Worm (Caenorhabditis elegans) whole organism, L4 larva: ENCODE data around the gene fbxa-136.

Experiments used
- T20F7.1 ChIP-seq: fragments of 200-800 bp; sonication (Bioruptor generic); optimal IDR thresholded peaks from 2 replicates; lab custom pipeline; 2018; ENCODE audit warnings: mild to moderate bottlenecking, missing genetic modification characterization, missing compliant biosample characterization
- Y105C5A.15 ChIP-seq: fragments of 200-800 bp; sonication (Bioruptor generic); IDR thresholded peaks from 2 replicates; pipeline ENCODE4 v1.3.6; 2022; ENCODE audit warnings: missing genetic modification characterization, missing compliant biosample characterization
- Y48G9A.11 ChIP-seq: fragments of 200-800 bp; sonication (Bioruptor generic); IDR thresholded peaks from 2 replicates; pipeline ENCODE4 v1.3.6; 2022; ENCODE audit warnings: missing genetic modification reagents, missing genetic modification characterization, missing compliant biosample characterization
- aly-2 ChIP-seq: sonication (generic microtip); optimal IDR thresholded peaks from 2 replicates; lab custom pipeline; 2018; ENCODE audit warnings: missing biosample characterization, missing genetic modification characterization
- ama-1 ChIP-seq: fragments of 150-350 bp; optimal IDR thresholded peaks from 2 replicates; lab custom pipeline; 2014; ENCODE audit warnings: inconsistent platforms, mixed read lengths
- arid-1 ChIP-seq: fragments of 200-800 bp; sonication (Bioruptor generic); conservative IDR thresholded peaks from 2 replicates; pipeline ENCODE4 v1.3.6; 2022; ENCODE audit warnings: missing genetic modification reagents, missing genetic modification characterization, missing compliant biosample characterization
- ceh-20 ChIP-seq: fragments of 200-800 bp; sonication (Bioruptor generic); IDR thresholded peaks from 2 replicates; pipeline ENCODE4 v1.3.6; 2022; ENCODE audit warnings: missing genetic modification reagents, missing genetic modification characterization, missing compliant biosample characterization
- ceh-32 ChIP-seq: sonication (generic microtip); optimal IDR thresholded peaks from 2 replicates; lab custom pipeline; 2016; ENCODE audit warnings: mild to moderate bottlenecking, missing genetic modification characterization, missing compliant biosample characterization; ENCODE audit not compliant: poor library complexity
- ces-1 ChIP-seq: fragments of 150-350 bp; sonication (generic microtip); optimal IDR thresholded peaks from 4 replicates; lab custom pipeline; 2014; ENCODE audit warnings: missing biosample characterization, missing genetic modification reagents, missing genetic modification characterization
- ctbp-1 ChIP-seq: fragments of 200-800 bp; sonication (Bioruptor generic); IDR thresholded peaks from 2 replicates; pipeline ENCODE4 v1.3.6; 2022; ENCODE audit warnings: missing genetic modification reagents, missing genetic modification characterization, missing compliant biosample characterization
- daf-16 ChIP-seq, 3 experiments: sonication (generic microtip); optimal IDR thresholded peaks; 2 replicates each; lab custom pipeline; 2016 to 2017; ENCODE audit warnings: missing genetic modification characterization in 3 of 3, missing genetic modification reagents in 3 of 3, mild to moderate bottlenecking in 2 of 3, missing compliant biosample characterization in 2 of 3, missing biosample characterization in 1 of 3, moderate library complexity in 1 of 3
- dmd-6 ChIP-seq: fragments of 200-800 bp; sonication (Bioruptor generic); IDR thresholded peaks from 2 replicates; pipeline ENCODE4 v1.3.6; 2022; ENCODE audit warnings: missing genetic modification reagents, missing genetic modification characterization, missing compliant biosample characterization
- duxl-1 ChIP-seq: sonication (generic microtip); optimal IDR thresholded peaks from 2 replicates; lab custom pipeline; 2016; ENCODE audit warnings: mild to moderate bottlenecking, missing genetic modification characterization, moderate library complexity, missing compliant biosample characterization; ENCODE audit not compliant: poor library complexity
- dve-1 ChIP-seq: sonication (generic microtip); optimal IDR thresholded peaks from 2 replicates; lab custom pipeline; 2017; ENCODE audit warnings: antibody characterized with exemption, mild to moderate bottlenecking, missing genetic modification characterization, missing compliant biosample characterization; ENCODE audit not compliant: insufficient read depth
- egl-27 ChIP-seq: sonication (generic microtip); optimal IDR thresholded peaks from 3 replicates; lab custom pipeline; 2017; ENCODE audit warnings: missing biosample characterization, missing genetic modification reagents, missing genetic modification characterization
- egl-43 ChIP-seq: fragments of 200-800 bp; sonication (Bioruptor generic); IDR thresholded peaks from 2 replicates; pipeline ENCODE4 v1.3.6; 2022; ENCODE audit warnings: missing genetic modification reagents, missing genetic modification characterization, missing compliant biosample characterization
- fkh-10 ChIP-seq: fragments of 150-350 bp; optimal IDR thresholded peaks from 2 replicates; lab custom pipeline; 2014; ENCODE audit warnings: missing biosample characterization, missing genetic modification reagents, missing genetic modification characterization
- fos-1 ChIP-seq: fragments of 150-350 bp; optimal IDR thresholded peaks from 2 replicates; lab custom pipeline; 2014; ENCODE audit warnings: missing biosample characterization, missing genetic modification characterization
- hif-1 ChIP-seq, 2 experiments: sonication (generic microtip); optimal IDR thresholded peaks; 2 replicates each; lab custom pipeline; 2016 to 2017; ENCODE audit warnings: missing compliant biosample characterization in 2 of 2, missing genetic modification characterization in 2 of 2, missing genetic modification reagents in 2 of 2, missing genotype in 2 of 2, mild to moderate bottlenecking in 1 of 2
- jun-1 ChIP-seq: fragments of 150-350 bp; optimal IDR thresholded peaks from 2 replicates; lab custom pipeline; 2014; ENCODE audit warnings: missing biosample characterization, missing genetic modification reagents, missing genetic modification characterization
- lin-13 ChIP-seq: fragments of 150-350 bp; optimal IDR thresholded peaks from 2 replicates; lab custom pipeline; 2014; ENCODE audit warnings: missing biosample characterization, missing genetic modification reagents, missing genetic modification characterization
- lin-38 ChIP-seq: fragments of 200-800 bp; sonication (Bioruptor generic); IDR thresholded peaks from 2 replicates; pipeline ENCODE4 v1.3.6; 2022; ENCODE audit warnings: missing genetic modification reagents, missing genetic modification characterization, missing compliant biosample characterization
- lin-39 ChIP-seq: fragments of 150-350 bp; optimal IDR thresholded peaks from 2 replicates; lab custom pipeline; 2014; ENCODE audit warnings: missing biosample characterization, missing genetic modification reagents, missing genetic modification characterization
- lir-3 ChIP-seq: sonication (generic microtip); optimal IDR thresholded peaks from 2 replicates; lab custom pipeline; 2016; ENCODE audit warnings: mild to moderate bottlenecking, missing genetic modification characterization, missing compliant biosample characterization
- lsy-2 ChIP-seq, 2 experiments: fragments of 150-350 bp in 1 of 2; sonication (generic microtip) in 1 of 2; optimal IDR thresholded peaks; 2 replicates each; lab custom pipeline; 2014 to 2017; ENCODE audit warnings: missing biosample characterization in 2 of 2, missing genetic modification characterization in 2 of 2
- madf-5 ChIP-seq, 2 experiments: fragments of 200-800 bp; sonication (Bioruptor generic); IDR thresholded peaks; 2 replicates each; pipeline ENCODE4 v1.3.6; 2022; ENCODE audit warnings: missing compliant biosample characterization in 2 of 2, missing genetic modification characterization in 2 of 2
- mdt-29 ChIP-seq: fragments of 200-800 bp; sonication (Bioruptor generic); IDR thresholded peaks from 2 replicates; pipeline ENCODE4 v1.3.6; 2022; ENCODE audit warnings: missing genetic modification reagents, missing genetic modification characterization, missing compliant biosample characterization
- mep-1 ChIP-seq: fragments of 150-350 bp; sonication (generic microtip); optimal IDR thresholded peaks from 3 replicates; lab custom pipeline; 2014; ENCODE audit warnings: missing biosample characterization, missing genetic modification characterization
- mxl-3 ChIP-seq: fragments of 200-800 bp; sonication (Bioruptor generic); optimal IDR thresholded peaks from 2 replicates; lab custom pipeline; 2018; ENCODE audit warnings: mild to moderate bottlenecking, missing genetic modification characterization, missing compliant biosample characterization
- nhr-10 ChIP-seq: fragments of 150-350 bp; optimal IDR thresholded peaks from 2 replicates; lab custom pipeline; 2014; ENCODE audit warnings: missing biosample characterization, missing genetic modification characterization
- nhr-102 ChIP-seq: sonication (generic microtip); optimal IDR thresholded peaks from 2 replicates; lab custom pipeline; 2016; ENCODE audit warnings: mild to moderate bottlenecking, missing genetic modification characterization, moderate library complexity, missing compliant biosample characterization
- nhr-11 ChIP-seq: fragments of 150-350 bp; optimal IDR thresholded peaks from 2 replicates; lab custom pipeline; 2014; ENCODE audit warnings: missing biosample characterization, missing genetic modification characterization
- nhr-28 ChIP-seq: fragments of 150-350 bp; optimal IDR thresholded peaks from 2 replicates; lab custom pipeline; 2014; ENCODE audit warnings: missing biosample characterization, missing genetic modification characterization
- nhr-6 ChIP-seq: fragments of 150-350 bp; optimal IDR thresholded peaks from 2 replicates; lab custom pipeline; 2014; ENCODE audit warnings: missing biosample characterization, missing genetic modification characterization
- pha-4 ChIP-seq, 2 experiments: fragments of 150-350 bp in 1 of 2; fragments of 200-800 bp in 1 of 2; sonication (Bioruptor generic) in 1 of 2; IDR thresholded peaks in 1 of 2; optimal IDR thresholded peaks in 1 of 2; 2 replicates each; pipeline versions ENCODE4 v1.3.6 to Lab custom; 2014 to 2022; ENCODE audit warnings: missing genetic modification characterization in 2 of 2, missing genetic modification reagents in 2 of 2, missing biosample characterization in 1 of 2, missing compliant biosample characterization in 1 of 2
- pqm-1 ChIP-seq: sonication (generic microtip); optimal IDR thresholded peaks from 2 replicates; lab custom pipeline; 2017; ENCODE audit warnings: missing biosample characterization, missing genetic modification characterization
- sdz-12 ChIP-seq: fragments of 200-800 bp; sonication (Bioruptor generic); optimal IDR thresholded peaks from 2 replicates; lab custom pipeline; 2018; ENCODE audit warnings: mild to moderate bottlenecking, missing genetic modification characterization, missing compliant biosample characterization
- set-16 ChIP-seq: fragments of 200-800 bp; sonication (Bioruptor generic); IDR thresholded peaks from 2 replicates; pipeline ENCODE4 v1.3.6; 2022; ENCODE audit warnings: missing genetic modification reagents, missing genetic modification characterization, missing compliant biosample characterization
- skn-1 ChIP-seq: fragments of 150-350 bp; optimal IDR thresholded peaks from 2 replicates; lab custom pipeline; 2014; ENCODE audit warnings: missing biosample characterization, missing genetic modification characterization
- spr-1 ChIP-seq: sonication (generic microtip); optimal IDR thresholded peaks from 2 replicates; lab custom pipeline; 2016; ENCODE audit warnings: mild to moderate bottlenecking, missing genetic modification characterization, missing compliant biosample characterization
- tra-1 ChIP-seq: fragments of 200-800 bp; sonication (Bioruptor generic); IDR thresholded peaks from 2 replicates; pipeline ENCODE4 v1.3.6; 2022; ENCODE audit warnings: missing genetic modification reagents, missing genetic modification characterization, missing compliant biosample characterization
- unc-39 ChIP-seq: sonication (generic microtip); optimal IDR thresholded peaks from 2 replicates; lab custom pipeline; 2017; ENCODE audit warnings: missing biosample characterization, missing genetic modification characterization
- unc-62 ChIP-seq, 3 experiments: fragments of 150-350 bp in 1 of 3; sonication (generic microtip); optimal IDR thresholded peaks in 2 of 3; peaks in 1 of 3; 1 replicate in 1 of 3; 2 replicates in 2 of 3; lab custom pipeline; 2014 to 2017; ENCODE audit warnings: missing biosample characterization in 3 of 3, missing genetic modification characterization in 3 of 3, missing genetic modification reagents in 3 of 3, missing genotype in 1 of 3
- vab-7 ChIP-seq: fragments of 200-800 bp; sonication (Bioruptor generic); IDR thresholded peaks from 2 replicates; pipeline ENCODE4 v1.3.6; 2022; ENCODE audit warnings: missing genetic modification reagents, missing genetic modification characterization, missing compliant biosample characterization
- zip-11 ChIP-seq: fragments of 200-800 bp; sonication (Bioruptor generic); IDR thresholded peaks from 2 replicates; pipeline ENCODE4 v1.3.6; 2022; ENCODE audit warnings: missing genetic modification characterization, missing compliant biosample characterization

Gene fbxa-136

DNA sequence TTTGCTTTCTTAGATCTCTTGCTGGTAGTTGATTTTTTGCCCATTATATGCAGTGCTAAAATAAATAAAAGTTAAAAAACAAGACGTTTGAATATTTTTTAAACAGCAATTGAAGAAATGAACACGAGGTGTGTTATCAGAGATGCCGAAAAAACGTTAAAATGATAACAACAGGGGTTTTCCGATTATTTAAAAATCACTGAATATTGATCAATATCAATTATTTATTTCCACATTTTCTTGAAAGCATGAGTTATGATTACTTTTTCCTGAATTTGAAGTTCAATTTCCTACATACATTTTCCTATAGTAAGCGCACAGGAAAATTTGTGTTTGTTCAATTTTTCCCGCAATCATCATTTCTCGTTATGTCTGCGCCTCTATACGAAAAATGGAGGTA is 26.1 kb downstream of the fbxa-136 start:
- no peak for TF ChIP-seq lin-39 (tag; lab: Kevin White, UChicago)
- TF ChIP-seq ces-1 (GFP tag; lab: Kevin White, UChicago), result no peak
- TF ChIP-seq daf-16 (GFP tag; optimal IDR thresholded peaks at IDR 0.05; lab: Kevin White, UChicago), result no peak
- TF ChIP-seq daf-16 (tag; optimal IDR thresholded peaks at IDR 0.05; lab: Kevin White, UChicago), result peak; percentile 80
- no peak for TF ChIP-seq unc-62 (GFP tag; optimal IDR thresholded peaks at IDR 0.05 in 1 of 2; lab: Kevin White, UChicago)
- TF ChIP-seq unc-62 (tag; optimal IDR thresholded peaks at IDR 0.05; lab: Kevin White, UChicago), result no peak
- no peak for TF ChIP-seq zip-11
- no peak for TF ChIP-seq lsy-2 (tag; optimal IDR thresholded peaks at IDR 0.05; lab: Kevin White, UChicago)
- no peak for TF ChIP-seq ceh-20 (GFP tag; lab: Robert Waterston, UW)
- peak; percentile 34 for TF ChIP-seq nhr-28 (tag; lab: Kevin White, UChicago)
- TF ChIP-seq ctbp-1 (GFP tag; lab: Robert Waterston, UW), result no peak
- peak; percentile 45 for TF ChIP-seq pqm-1 (tag; lab: Kevin White, UChicago)
- TF ChIP-seq set-16 (GFP tag; lab: Robert Waterston, UW), result no peak
- no peak for TF ChIP-seq mep-1 (tag; lab: Kevin White, UChicago)
- TF ChIP-seq lin-13 (GFP tag; lab: Kevin White, UChicago), result no peak
- peak; percentile 25 for TF ChIP-seq duxl-1 (tag; lab: Kevin White, UChicago)
- no peak for TF ChIP-seq madf-5 (GFP tag; IDR thresholded peaks at IDR 0.05; lab: Robert Waterston, UW)
- no peak for TF ChIP-seq lin-38 (GFP tag; lab: Robert Waterston, UW)
- TF ChIP-seq aly-2 (tag; lab: Kevin White, UChicago), result no peak
- no peak for TF ChIP-seq ama-1 (lab: Kevin White, UChicago)
- no peak for TF ChIP-seq sdz-12 (GFP tag; lab: Kevin White, UChicago)

DNA sequence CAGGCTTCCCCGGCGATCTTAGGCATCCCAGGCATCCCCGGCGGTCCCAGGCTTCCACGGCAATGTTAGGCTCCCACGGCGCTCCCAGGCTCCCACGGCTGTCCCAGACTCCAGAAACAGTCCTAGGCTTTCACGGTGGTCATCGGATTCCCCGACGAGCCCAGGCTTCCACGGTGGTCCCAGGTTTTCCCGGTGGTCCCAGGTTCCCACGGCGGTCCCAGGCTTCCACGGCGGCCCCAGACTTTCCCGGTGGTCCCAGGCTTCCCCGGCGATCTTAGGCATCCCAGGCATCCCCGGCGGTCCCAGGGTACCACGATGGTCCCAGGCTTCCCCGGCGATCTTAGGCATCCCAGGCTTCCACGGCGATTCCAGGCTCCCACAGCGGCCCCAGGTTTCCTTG is 27.8 kb downstream of the fbxa-136 start:
- TF ChIP-seq set-16 (GFP tag; lab: Robert Waterston, UW), result peak; percentile 98
- peak; percentile 38; the same call in 1 of the 2 replicates for TF ChIP-seq pha-4 (GFP tag; IDR thresholded peaks at IDR 0.05; lab: Robert Waterston, UW)
- TF ChIP-seq pha-4 (tag; optimal IDR thresholded peaks at IDR 0.05; lab: Kevin White, UChicago), result no peak
- TF ChIP-seq Y105C5A.15 (GFP tag; lab: Robert Waterston, UW), result no peak

DNA sequence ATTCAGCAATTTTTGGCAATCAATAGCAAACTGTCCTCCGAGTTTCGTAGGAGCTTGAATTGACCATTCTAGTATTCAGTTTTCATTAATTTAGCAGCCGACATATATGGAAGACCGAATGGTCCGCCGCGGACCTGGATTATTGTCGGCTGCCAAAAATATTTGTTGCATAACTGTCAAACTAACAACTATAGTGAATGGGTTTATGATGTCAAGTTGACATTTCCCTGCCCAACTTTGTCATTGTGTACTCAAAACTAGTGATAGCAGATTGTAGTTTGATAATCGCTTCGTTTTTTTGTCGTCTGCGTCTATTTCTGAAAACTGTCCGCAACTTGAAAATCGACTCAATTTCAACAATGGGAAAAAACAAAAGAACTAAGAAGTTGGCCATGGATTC is 28.5 kb downstream of the fbxa-136 start, which contains the start of gene fbxa-176:
Gene fbxa-176, plus strand, starts transcription at position 314 of the 400 bp plus-strand sequence.
- no peak for TF ChIP-seq mdt-29 (GFP tag; lab: Robert Waterston, UW)
- TF ChIP-seq lir-3 (tag; lab: Kevin White, UChicago), result no peak
- no peak for TF ChIP-seq nhr-11
- TF ChIP-seq nhr-6 (tag; lab: Kevin White, UChicago), result no peak
- no peak for TF ChIP-seq hif-1 (tag; optimal IDR thresholded peaks at IDR 0.05; lab: Kevin White, UChicago)
- no peak for TF ChIP-seq nhr-10
- TF ChIP-seq ces-1 (GFP tag; lab: Kevin White, UChicago), result no peak
- TF ChIP-seq zip-11, result no peak
- TF ChIP-seq dmd-6 (GFP tag; lab: Robert Waterston, UW), result peak; percentile 60
- no peak for TF ChIP-seq jun-1 (tag; lab: Kevin White, UChicago)
- TF ChIP-seq tra-1 (GFP tag; lab: Robert Waterston, UW), result no peak
- no peak for TF ChIP-seq T20F7.1
- TF ChIP-seq fkh-10 (GFP tag; lab: Kevin White, UChicago), result no peak
- TF ChIP-seq skn-1 (tag; lab: Kevin White, UChicago), result no peak
- no peak for TF ChIP-seq aly-2 (tag; lab: Kevin White, UChicago)
- no peak for TF ChIP-seq pha-4 (GFP tag; IDR thresholded peaks at IDR 0.05; lab: Robert Waterston, UW)
- no peak for TF ChIP-seq pha-4 (tag; optimal IDR thresholded peaks at IDR 0.05; lab: Kevin White, UChicago)
- no peak for TF ChIP-seq egl-43 (GFP tag; lab: Robert Waterston, UW)
- peak; percentile 12 for TF ChIP-seq dve-1 (tag; lab: Kevin White, UChicago)
- no peak for TF ChIP-seq egl-27 (tag; lab: Kevin White, UChicago)
- TF ChIP-seq vab-7 (GFP tag; lab: Robert Waterston, UW), result no peak
- TF ChIP-seq fos-1 (tag; lab: Kevin White, UChicago), result no peak
- TF ChIP-seq arid-1 (GFP tag; lab: Robert Waterston, UW), result no peak
- TF ChIP-seq lsy-2 (tag; optimal IDR thresholded peaks at IDR 0.05; lab: Kevin White, UChicago), result no peak
- TF ChIP-seq spr-1 (tag; lab: Kevin White, UChicago), result no peak
- TF ChIP-seq Y48G9A.11 (GFP tag; lab: Robert Waterston, UW), result no peak
- no peak for TF ChIP-seq unc-39 (tag; lab: Kevin White, UChicago)
- TF ChIP-seq nhr-102 (tag; lab: Kevin White, UChicago), result no peak
- no peak for TF ChIP-seq mxl-3 (GFP tag; lab: Kevin White, UChicago)
- no peak for TF ChIP-seq ceh-32 (tag; lab: Kevin White, UChicago)
- peak; percentile 32 for TF ChIP-seq pqm-1 (tag; lab: Kevin White, UChicago)
- TF ChIP-seq nhr-28 (tag; lab: Kevin White, UChicago), result no peak
